Worm (Caenorhabditis elegans): ENCODE data around the gene F16H6.9.

- TF ChIP-seq pha-4 (GFP tag; IDR thresholded peaks at IDR 0.05) (no peak), pha-4 (tag; optimal IDR thresholded peaks at IDR 0.05) (no peak), lin-13 (GFP tag; optimal IDR thresholded peaks at IDR 0.05) (no peak), ceh-62 (tag; optimal IDR thresholded peaks at IDR 0.05) (no peak), skn-1 (tag; optimal IDR thresholded peaks at IDR 0.05) (no peak), rbr-2 (tag; optimal IDR thresholded peaks at IDR 0.05) (no peak), mep-1 (tag; optimal IDR thresholded peaks at IDR 0.05) (no peak), nhr-76 (tag; optimal IDR thresholded peaks at IDR 0.05) (no peak), lsy-2 (tag; optimal IDR thresholded peaks at IDR 0.05) (no peak), ces-1 (GFP tag; optimal IDR thresholded peaks at IDR 0.05) (no peak), tag-97 (GFP tag; IDR thresholded peaks at IDR 0.05) (no peak), ztf-11 (tag; optimal IDR thresholded peaks at IDR 0.05) (no peak), egl-27 (tag; optimal IDR thresholded peaks at IDR 0.05) (no peak), F10B5.3 (tag; optimal IDR thresholded peaks at IDR 0.05) (no peak)
Measured at ce11 chrV:18184910-18185309, 32.0 kb upstream of the F16H6.9 start, which contains the start of gene C31G12.3.
